Fruit fly (Drosophila melanogaster): Measurements from ENCODE around the gene Rnmt.

The Rnmt gene

DNA sequence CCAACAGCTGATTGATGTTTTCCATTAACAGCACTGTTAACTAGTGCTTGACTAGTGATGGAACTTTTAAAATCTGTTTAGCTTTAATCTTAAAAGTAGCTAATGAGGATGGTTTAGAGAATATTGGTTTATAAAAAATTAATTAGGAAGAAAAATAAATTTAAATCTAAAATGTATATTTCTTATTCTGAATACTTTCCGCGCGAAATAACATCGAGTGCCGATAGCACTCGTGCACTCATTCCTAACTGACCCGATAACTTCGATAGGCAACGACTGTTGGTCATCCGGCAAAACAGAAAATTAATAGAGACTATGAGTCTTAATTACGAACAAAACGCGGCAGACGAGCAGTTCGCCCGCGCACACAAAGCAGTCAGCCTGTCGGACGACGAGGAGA, at the start of gene Rnmt, which contains the start of gene THG:
Rnmt (plus strand) TSS at position 237 of the 400 bp plus-strand sequence.
THG (minus strand) TSS at position 22 of the 400 bp plus-strand sequence.
- TF ChIP-seq CTCF (optimal IDR thresholded peaks at IDR 0.05): no peak
- no peak for TF ChIP-seq CG8478 (optimal IDR thresholded peaks at IDR 0.05)

DNA sequence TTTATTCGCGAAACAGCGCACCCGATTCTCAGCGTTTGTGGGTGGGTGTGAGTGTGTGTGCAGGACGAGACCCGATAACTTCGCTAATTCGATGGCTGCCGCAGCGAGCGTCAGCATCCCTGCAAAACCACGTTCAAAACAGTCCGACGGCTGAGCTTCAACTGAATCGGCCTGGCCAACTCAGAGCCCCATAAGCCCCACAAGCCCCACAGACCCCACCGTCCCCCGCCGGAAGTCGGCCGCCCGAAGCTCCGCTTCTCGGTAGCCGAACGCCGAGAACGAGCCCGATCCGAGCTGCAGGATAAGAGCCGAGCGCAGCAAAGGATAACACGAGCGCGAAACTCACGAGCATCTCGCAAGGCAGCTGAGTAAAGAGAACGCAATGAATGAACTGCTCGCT, 37.6 kb upstream of the Rnmt start, which contains the start of gene side-II:
side-II (minus strand) TSS at position 168 of the 400 bp plus-strand sequence.
- TF ChIP-seq CTCF (optimal IDR thresholded peaks at IDR 0.05) (no peak), CG8478 (optimal IDR thresholded peaks at IDR 0.05) (no peak)

DNA sequence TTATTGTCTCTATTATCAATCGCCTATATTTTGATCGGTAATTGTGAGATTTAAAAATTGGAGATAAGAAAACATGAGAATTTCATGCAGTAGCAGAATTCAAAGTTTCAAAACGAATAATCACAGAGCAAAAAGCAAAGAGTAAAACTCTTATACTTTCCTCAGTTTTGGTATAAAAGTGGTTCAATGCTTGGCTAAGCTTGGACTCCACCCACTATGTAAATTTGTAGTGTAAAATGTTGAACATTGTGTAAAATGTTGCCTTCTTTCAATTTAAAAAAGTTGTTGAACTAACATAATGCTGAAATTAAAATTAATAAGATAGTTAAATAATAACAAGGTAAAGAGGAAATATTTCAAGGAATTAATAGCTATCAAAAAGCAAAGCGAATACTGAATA, 36.9 kb upstream of the Rnmt start:
- peak in 1 of 2 experiments; percentile 45 for TF ChIP-seq CTCF (optimal IDR thresholded peaks at IDR 0.05)
- TF ChIP-seq CG8478 (optimal IDR thresholded peaks at IDR 0.05): no peak

DNA sequence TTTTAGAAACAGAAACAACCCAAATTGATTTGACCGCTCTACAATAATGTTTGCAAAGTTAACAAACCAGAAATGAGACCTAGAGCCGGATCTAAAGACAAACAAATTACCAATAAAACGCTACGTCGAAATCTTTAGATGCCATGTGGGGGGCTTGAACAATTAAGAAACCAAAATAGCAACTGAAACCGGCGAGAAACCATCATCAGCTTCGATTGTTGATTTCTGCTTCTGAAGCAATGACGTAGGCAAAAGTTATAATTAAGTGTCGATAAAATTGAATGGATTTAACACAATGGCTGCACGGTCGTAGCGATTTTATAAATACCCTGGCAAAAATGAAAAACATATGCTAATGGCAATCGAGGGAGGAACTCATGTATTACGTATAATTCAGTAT, 16.9 kb upstream of the Rnmt start:
- TF ChIP-seq CTCF (optimal IDR thresholded peaks at IDR 0.05) (no peak), CG8478 (optimal IDR thresholded peaks at IDR 0.05) (no peak)

DNA sequence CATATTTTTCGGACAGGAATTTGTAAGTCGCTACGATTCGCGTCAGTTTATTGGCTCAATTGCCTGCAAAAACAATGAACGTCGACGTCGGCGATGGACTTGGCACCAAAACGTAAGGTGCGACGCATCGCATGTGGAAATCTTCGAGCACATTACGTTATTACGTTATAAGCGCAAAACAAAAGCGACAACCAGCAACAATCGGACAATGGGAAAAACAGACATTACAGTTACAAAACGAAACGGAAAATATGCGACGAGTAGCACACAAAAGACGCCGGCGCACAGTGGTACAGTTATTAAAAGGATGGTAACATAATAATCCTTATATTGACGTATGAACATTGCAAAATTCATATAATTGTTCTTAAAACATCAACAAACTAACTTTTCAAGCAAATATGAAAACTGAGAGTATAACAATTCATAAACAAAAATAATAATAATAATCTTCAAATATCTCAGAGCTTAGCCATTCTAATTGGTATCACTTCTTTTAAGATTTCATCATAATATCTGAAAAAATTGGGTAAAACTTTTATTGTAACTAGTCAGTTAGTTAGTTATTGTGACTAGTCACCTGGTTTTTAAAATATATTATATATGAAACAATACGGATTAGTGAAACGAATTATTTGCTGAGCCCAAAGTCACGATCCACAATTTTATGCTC, 14.8 kb upstream of the Rnmt start:
- TF ChIP-seq CG8478 (optimal IDR thresholded peaks at IDR 0.05) (no peak), CTCF (optimal IDR thresholded peaks at IDR 0.05) (no peak)

DNA sequence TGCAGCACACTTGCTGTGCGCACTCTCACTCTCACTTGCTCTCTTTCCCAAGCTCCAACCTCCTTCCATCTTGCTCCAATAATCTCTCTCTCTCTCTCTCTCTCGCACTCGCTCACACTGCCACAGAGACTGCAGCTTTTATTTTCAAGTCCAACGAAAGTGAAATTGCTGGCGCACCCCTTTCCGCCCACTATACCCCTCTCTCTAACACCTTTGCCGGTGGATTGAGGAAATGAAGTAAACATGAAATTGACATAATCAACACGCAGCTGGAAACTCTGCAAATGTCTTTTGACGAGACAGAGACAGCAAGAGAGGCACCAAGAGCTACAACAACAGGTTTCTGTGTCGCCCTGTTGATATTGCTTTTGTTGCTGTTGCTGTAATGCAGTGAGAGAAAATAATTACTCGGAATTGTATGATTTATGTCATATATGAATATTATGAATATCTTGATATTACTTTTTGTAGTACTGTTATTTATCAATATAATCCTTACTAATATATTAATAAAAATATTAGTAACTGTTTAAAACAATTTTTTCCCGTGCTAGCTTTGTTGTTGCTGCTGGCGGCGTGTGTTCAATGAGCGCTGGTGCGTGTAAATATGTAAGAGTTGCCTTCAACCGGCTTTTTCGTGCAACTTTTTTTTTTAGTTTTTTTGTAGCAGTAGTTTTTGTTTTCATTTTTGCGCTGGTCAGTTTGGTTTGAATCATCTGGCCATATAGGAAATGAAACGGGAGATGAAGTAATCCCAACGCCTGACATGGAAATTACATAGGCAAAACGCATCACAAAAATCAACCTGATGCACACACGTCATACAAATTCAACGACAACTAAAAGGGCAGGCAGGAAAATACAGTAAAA, 13.9 kb upstream of the Rnmt start:
- TF ChIP-seq CTCF (optimal IDR thresholded peaks at IDR 0.05): no peak
- no peak for TF ChIP-seq CG8478 (optimal IDR thresholded peaks at IDR 0.05)

DNA sequence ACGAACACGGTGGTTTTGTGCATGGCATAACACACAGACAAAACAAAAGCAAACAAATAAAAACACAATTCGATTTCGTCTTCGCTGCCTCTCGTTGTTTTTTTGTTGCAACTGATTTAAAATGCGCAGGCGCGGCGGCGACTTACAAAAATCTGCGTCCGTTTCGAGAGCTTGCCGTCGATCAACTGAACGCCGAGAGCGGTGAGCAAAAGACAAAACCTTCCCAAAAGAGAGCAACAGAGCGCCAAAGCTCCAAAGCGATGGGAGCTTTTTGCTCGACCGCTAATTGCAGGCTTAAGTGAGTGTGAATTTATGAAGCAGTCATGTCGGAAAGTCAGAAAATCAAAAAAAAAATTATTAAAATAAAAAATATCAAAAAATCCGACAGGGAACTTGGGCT, 12.4 kb upstream of the Rnmt start, which contains the start of gene mol:
mol (minus strand) TSS at position 190 of the 400 bp plus-strand sequence.
- no peak for TF ChIP-seq CG8478 (optimal IDR thresholded peaks at IDR 0.05)
- TF ChIP-seq CTCF (optimal IDR thresholded peaks at IDR 0.05): no peak

DNA sequence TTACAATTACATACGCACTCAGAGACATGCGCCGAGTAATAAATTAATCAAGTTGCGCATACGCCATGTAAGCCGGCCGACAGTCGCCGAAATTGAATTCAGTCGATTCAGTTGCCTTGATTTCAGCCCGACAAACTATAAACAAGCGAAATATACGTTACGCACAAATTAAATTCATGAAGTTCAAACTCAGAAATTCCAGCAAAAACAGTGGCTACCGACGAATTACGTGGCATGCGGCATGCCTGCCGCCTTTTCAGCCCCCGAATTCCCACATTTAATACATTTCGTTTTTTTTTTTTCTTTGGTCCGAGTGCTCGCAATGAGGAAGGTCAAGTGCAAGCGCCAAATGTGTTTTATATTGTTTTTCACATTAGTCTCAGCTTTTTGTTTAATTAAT, 9.4 kb upstream of the Rnmt start:
- no peak for TF ChIP-seq CG8478 (optimal IDR thresholded peaks at IDR 0.05)
- TF ChIP-seq CTCF (optimal IDR thresholded peaks at IDR 0.05): no peak

DNA sequence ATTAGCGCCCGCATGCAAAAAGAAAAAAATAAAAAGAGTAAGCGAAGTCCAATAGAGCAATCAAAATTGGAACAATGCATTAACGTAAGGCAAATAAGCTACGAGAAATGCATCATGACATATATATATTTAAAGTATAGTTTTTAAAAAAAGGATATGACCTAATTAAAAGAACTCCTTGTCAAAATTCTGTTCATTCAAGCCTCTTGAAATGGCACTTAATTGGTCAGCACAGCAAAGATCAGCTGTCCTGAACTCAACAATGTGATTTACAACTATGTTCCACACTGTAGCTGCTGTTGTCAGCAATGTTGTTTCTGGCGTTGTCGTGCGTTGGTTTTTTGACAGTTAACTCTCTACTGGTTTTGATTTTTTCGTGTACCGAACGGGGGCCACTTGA, 7.9 kb upstream of the Rnmt start:
- TF ChIP-seq CTCF (optimal IDR thresholded peaks at IDR 0.05): no peak
- no peak for TF ChIP-seq CG8478 (optimal IDR thresholded peaks at IDR 0.05)

DNA sequence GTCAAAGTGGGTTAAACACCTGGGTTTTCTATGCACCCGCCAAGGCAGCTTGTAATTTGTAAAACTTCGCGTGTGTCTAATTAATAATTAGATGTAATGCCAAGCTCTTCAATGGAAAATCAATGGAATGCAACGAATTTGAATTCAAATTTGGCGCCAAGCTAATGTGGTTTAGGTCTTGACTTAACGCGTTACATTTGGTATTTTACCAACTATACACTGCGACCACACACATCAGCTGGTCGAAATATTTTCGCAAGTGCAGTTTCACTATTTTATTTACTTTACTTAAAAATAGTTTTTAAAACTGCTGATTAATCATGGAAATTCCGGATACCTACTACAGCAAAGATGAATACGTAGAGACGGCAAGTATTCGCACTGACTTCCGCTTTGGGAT, 4.2 kb upstream of the Rnmt start, which contains the start of gene DCTN5-p25:
DCTN5-p25 (plus strand) TSS at position 229 of the 400 bp plus-strand sequence.
- TF ChIP-seq CTCF (optimal IDR thresholded peaks at IDR 0.05): no peak
- TF ChIP-seq CG8478 (optimal IDR thresholded peaks at IDR 0.05): no peak

DNA sequence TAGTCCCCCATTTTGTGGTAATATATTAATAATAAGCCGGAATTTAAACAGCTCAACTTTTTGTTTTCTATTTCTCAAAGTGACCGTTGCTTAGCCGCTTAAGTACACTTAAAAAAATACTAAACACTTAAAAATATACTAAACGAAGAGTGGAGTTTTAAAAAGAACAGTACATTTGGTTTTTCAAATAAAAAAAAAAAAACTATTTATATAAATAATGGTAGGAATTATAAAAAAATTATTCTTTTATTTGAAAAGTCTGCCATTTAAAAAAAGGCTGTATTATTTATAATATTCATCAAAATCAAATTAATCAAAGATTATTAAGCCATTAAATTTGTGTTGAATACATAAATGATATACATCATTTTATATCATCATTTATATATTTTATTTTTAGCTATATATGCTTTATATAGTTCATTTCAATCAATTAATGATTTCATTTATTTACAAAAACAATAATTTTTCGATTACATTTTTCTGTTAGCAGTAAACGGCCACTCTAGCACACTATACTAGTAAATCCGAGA, 2.3 kb upstream of the Rnmt start, which contains the start of the genes Ankrd49 and NC2beta:
Ankrd49 (minus strand) TSS at position 101 of the 533 bp plus-strand sequence.
NC2beta (plus strand) TSS at position 483 of the 533 bp plus-strand sequence.
- TF ChIP-seq CTCF (optimal IDR thresholded peaks at IDR 0.05) (no peak), CG8478 (optimal IDR thresholded peaks at IDR 0.05) (no peak)

DNA sequence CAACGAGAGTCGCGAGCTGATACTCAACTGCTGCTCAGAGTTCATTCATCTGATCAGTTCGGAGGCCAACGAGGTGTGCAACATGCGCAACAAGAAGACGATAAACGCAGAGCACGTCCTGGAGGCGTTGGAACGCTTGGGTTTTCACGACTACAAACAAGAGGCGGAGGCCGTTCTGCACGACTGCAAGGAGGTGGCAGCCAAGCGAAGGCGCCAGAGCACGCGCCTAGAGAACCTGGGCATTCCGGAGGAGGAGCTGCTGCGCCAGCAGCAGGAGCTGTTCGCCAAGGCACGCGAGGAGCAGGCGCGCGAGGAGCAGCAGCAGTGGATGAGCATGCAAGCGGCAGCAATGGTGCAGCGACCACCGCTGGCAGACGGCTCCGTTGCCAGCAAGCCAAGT, 1.7 kb upstream of the Rnmt start:
- TF ChIP-seq CG8478 (optimal IDR thresholded peaks at IDR 0.05) (no peak), CTCF (optimal IDR thresholded peaks at IDR 0.05) (no peak)

DNA sequence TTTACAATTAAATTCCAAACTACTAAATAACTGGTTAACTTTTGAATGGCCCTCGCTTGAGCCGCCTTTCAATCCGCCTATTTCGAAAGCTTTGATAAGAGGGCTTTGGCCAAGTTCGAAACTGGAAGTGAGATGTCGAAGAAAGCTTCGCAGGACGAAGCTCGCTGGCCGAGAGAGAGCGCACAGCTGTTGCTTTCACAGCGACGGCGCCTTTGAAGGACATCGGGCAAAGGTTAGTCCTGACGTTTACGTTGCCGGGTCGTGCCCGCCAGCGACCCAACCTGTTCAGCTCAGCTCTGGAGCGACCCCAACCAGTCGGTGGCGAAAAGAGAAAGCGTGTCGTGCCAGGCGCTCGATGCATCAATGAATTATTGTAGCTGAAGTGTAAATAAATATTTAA, 2.0 kb downstream of the Rnmt start:
- no peak for TF ChIP-seq CTCF (optimal IDR thresholded peaks at IDR 0.05)
- no peak for TF ChIP-seq CG8478 (optimal IDR thresholded peaks at IDR 0.05)

DNA sequence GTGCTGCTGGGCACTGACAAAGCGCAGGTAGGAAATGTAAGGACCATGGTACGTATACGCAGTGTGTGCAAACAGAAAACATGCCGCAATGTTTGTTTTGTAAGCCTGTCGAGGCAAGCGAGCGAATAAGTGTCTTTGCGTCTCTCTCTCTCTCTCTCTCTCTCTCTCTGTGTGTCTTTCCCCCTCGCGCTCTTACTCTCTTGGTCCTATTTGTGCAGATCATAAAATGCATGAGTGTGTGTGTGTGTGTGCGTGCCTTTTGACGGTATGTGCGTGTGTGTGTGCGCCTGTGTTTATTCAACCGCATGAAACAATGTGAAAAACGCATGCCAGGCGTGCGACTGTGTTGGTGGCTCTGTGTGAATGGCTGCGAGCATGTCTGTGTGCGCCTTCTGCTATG, 3.8 kb downstream of the Rnmt start:
- TF ChIP-seq CG8478 (optimal IDR thresholded peaks at IDR 0.05) (no peak), CTCF (optimal IDR thresholded peaks at IDR 0.05) (no peak)

DNA sequence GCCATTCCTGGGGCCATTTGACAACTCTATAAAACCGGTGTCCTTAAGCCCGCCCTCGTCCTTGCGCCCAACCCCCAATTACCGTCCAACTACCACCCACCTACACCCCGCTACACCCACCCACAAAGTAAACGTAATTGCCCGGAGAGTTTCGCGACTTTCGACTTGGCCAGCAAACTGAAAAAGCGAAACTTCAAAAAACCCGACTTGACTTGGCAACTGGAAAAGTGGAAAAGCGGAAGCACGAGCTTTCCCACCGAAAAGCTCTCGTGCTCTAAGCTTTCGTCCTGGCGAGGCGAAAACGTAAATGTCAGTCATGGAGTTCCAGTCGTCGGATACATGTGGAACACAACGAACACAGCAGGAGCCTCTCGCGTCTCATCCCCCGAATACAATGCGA, 6.3 kb downstream of the Rnmt start, which contains the start of gene GABA-B-R1:
GABA-B-R1 (plus strand) TSS at position 301 of the 400 bp plus-strand sequence.
- TF ChIP-seq CG8478 (optimal IDR thresholded peaks at IDR 0.05): no peak
- TF ChIP-seq CTCF (optimal IDR thresholded peaks at IDR 0.05): no peak

All from S2 (cell line).